Fruit fly (Drosophila melanogaster) whole organism, embryonic: ENCODE data around the gene pkaap.

ENCODE experiments used
- ATbp ChIP-seq: fragments of 200-800 bp; sonication (Bioruptor generic); optimal IDR thresholded peaks from 2 replicates; lab custom pipeline; 2017; ENCODE audit warnings: missing biosample characterization, mild to moderate bottlenecking, missing genetic modification characterization, missing genetic modification reagents
- Atf3 ChIP-seq: fragments of 200-800 bp; sonication (Bioruptor generic); optimal IDR thresholded peaks from 3 replicates; lab custom pipeline; 2016; ENCODE audit warnings: missing biosample characterization, missing genetic modification characterization
- Awh ChIP-seq: fragments of 200-800 bp; sonication (Bioruptor generic); IDR thresholded peaks from 2 replicates; pipeline ENCODE4, ENCODE4 v1.3.6; 2022; ENCODE audit warnings: missing biosample characterization, missing genetic modification characterization
- Bteb2 ChIP-seq: fragments of 200-800 bp; sonication (Bioruptor generic); optimal IDR thresholded peaks from 2 replicates; lab custom pipeline; 2016; ENCODE audit warnings: missing biosample characterization, missing genetic modification characterization
- CG1024 ChIP-seq: fragments of 200-800 bp; sonication (Bioruptor generic); IDR thresholded peaks from 2 replicates; pipeline ENCODE4 v1.3.6; 2022; ENCODE audit warnings: missing biosample characterization, missing genetic modification characterization
- CG11247 ChIP-seq: fragments of 200-800 bp; sonication (Bioruptor generic); IDR thresholded peaks from 2 replicates; pipeline ENCODE4 v1.3.6; 2022; ENCODE audit warnings: missing biosample characterization, missing genetic modification characterization
- CG11456 ChIP-seq: fragments of 200-800 bp; sonication (Bioruptor generic); IDR thresholded peaks from 3 replicates; pipeline ENCODE4 v1.3.6; 2022; ENCODE audit warnings: missing biosample characterization, missing genetic modification characterization
- CG12219 ChIP-seq: fragments of 200-800 bp; sonication (Bioruptor generic); optimal IDR thresholded peaks from 3 replicates; lab custom pipeline; 2018; ENCODE audit warnings: missing biosample characterization, mild to moderate bottlenecking, missing genetic modification characterization
- CG16815 ChIP-seq: fragments of 200-800 bp; sonication (Bioruptor generic); optimal IDR thresholded peaks from 3 replicates; lab custom pipeline; 2017; ENCODE audit warnings: missing biosample characterization, mild to moderate bottlenecking, missing genetic modification characterization
- CG17829 ChIP-seq: fragments of 200-800 bp; optimal IDR thresholded peaks from 2 replicates; lab custom pipeline; 2019; ENCODE audit warnings: missing biosample characterization, mild to moderate bottlenecking, missing genetic modification characterization, moderate library complexity
- CG18262 ChIP-seq: fragments of 200-800 bp; optimal IDR thresholded peaks from 3 replicates; lab custom pipeline; 2019; ENCODE audit warnings: missing biosample characterization, mild to moderate bottlenecking, missing genetic modification characterization, moderate library complexity
- CG18476 ChIP-seq: fragments of 200-800 bp; sonication (Bioruptor generic); optimal IDR thresholded peaks from 2 replicates; lab custom pipeline; 2016; ENCODE audit warnings: missing biosample characterization, mild to moderate bottlenecking, missing genetic modification characterization
- CG2120 ChIP-seq: fragments of 200-800 bp; sonication (Bioruptor generic); optimal IDR thresholded peaks from 3 replicates; lab custom pipeline; 2016; ENCODE audit warnings: missing biosample characterization, missing genetic modification characterization
- CG2889 ChIP-seq: fragments of 200-800 bp; sonication (Bioruptor generic); IDR thresholded peaks from 3 replicates; pipeline ENCODE4 v1.3.6; 2022; ENCODE audit warnings: missing biosample characterization, missing genetic modification characterization
- CG3065 ChIP-seq: fragments of 200-800 bp; sonication (Bioruptor generic); optimal IDR thresholded peaks from 2 replicates; lab custom pipeline; 2016; ENCODE audit warnings: missing biosample characterization, missing genetic modification characterization
- CG34376 ChIP-seq: fragments of 200-800 bp; sonication (Bioruptor generic); optimal IDR thresholded peaks from 2 replicates; lab custom pipeline; 2018; ENCODE audit warnings: missing biosample characterization, mild to moderate bottlenecking, missing genetic modification characterization
- CG3847 ChIP-seq: fragments of 200-800 bp; sonication (Bioruptor generic); IDR thresholded peaks from 2 replicates; pipeline ENCODE4 v1.3.6; 2022; ENCODE audit warnings: missing biosample characterization, missing genetic modification characterization
- CG4282 ChIP-seq: fragments of 200-800 bp; sonication (Bioruptor generic); optimal IDR thresholded peaks from 2 replicates; lab custom pipeline; 2016; ENCODE audit warnings: missing biosample characterization, missing genetic modification characterization
- CG6683 ChIP-seq: fragments of 200-800 bp; sonication (Bioruptor generic); optimal IDR thresholded peaks from 2 replicates; lab custom pipeline; 2017; ENCODE audit warnings: missing biosample characterization, mild to moderate bottlenecking, missing genetic modification characterization, missing genetic modification reagents
- CG6765 ChIP-seq: fragments of 200-800 bp; sonication (Bioruptor generic); optimal IDR thresholded peaks from 3 replicates; lab custom pipeline; 2017; ENCODE audit warnings: missing biosample characterization, mild to moderate bottlenecking, missing genetic modification characterization
- CG7357 ChIP-seq: fragments of 200-800 bp; sonication (Bioruptor generic); IDR thresholded peaks from 3 replicates; pipeline ENCODE4 v1.3.6; 2022; ENCODE audit warnings: missing biosample characterization, missing genetic modification characterization
- CG7839 ChIP-seq: fragments of 200-800 bp; sonication (Bioruptor generic); optimal IDR thresholded peaks from 3 replicates; lab custom pipeline; 2018; ENCODE audit warnings: missing biosample characterization, mild to moderate bottlenecking, missing genetic modification characterization, moderate library complexity
- CG8281 ChIP-seq: fragments of 200-800 bp; sonication (Bioruptor generic); optimal IDR thresholded peaks from 2 replicates; lab custom pipeline; 2018; ENCODE audit warnings: missing biosample characterization, mild to moderate bottlenecking, missing genetic modification characterization, moderate library complexity
- CG9437 ChIP-seq: fragments of 200-800 bp; sonication (Bioruptor generic); optimal IDR thresholded peaks from 2 replicates; lab custom pipeline; 2018; ENCODE audit warnings: missing biosample characterization, mild to moderate bottlenecking, missing genetic modification characterization
- Dip2 ChIP-seq: fragments of 200-800 bp; sonication (Bioruptor generic); IDR thresholded peaks from 2 replicates; pipeline ENCODE4 v1.3.6; 2022; ENCODE audit warnings: missing biosample characterization, missing genetic modification characterization
- Hr39 ChIP-seq: fragments of >200 bp; optimal IDR thresholded peaks from 2 replicates; lab custom pipeline; 2017
- Kr ChIP-seq: fragments of 200-800 bp; sonication (Bioruptor generic); optimal IDR thresholded peaks from 2 replicates; lab custom pipeline; 2017; ENCODE audit warnings: missing biosample characterization, mild to moderate bottlenecking, missing genetic modification characterization
- MESR4 ChIP-seq: fragments of 200-800 bp; sonication (Bioruptor generic); optimal IDR thresholded peaks from 2 replicates; lab custom pipeline; 2018; ENCODE audit warnings: missing biosample characterization, mild to moderate bottlenecking, missing genetic modification characterization, moderate library complexity
- Max ChIP-seq: fragments of 200-800 bp; sonication (Bioruptor generic); optimal IDR thresholded peaks from 2 replicates; lab custom pipeline; 2016; ENCODE audit warnings: missing biosample characterization, mild to moderate bottlenecking, missing genetic modification characterization
- Myb ChIP-seq: fragments of 200-800 bp; sonication (Bioruptor generic); optimal IDR thresholded peaks from 2 replicates; lab custom pipeline; 2016; ENCODE audit warnings: missing biosample characterization, missing genetic modification characterization
- Spps ChIP-seq: fragments of 200-800 bp; sonication (Bioruptor generic); optimal IDR thresholded peaks from 2 replicates; lab custom pipeline; 2018; ENCODE audit warnings: missing biosample characterization, mild to moderate bottlenecking, missing genetic modification characterization
- Sry-δ ChIP-seq: fragments of 200-800 bp; sonication (Bioruptor generic); optimal IDR thresholded peaks from 2 replicates; lab custom pipeline; 2016; ENCODE audit warnings: missing biosample characterization, missing genetic modification characterization
- TFAM ChIP-seq: fragments of 200-800 bp; sonication (Bioruptor generic); optimal IDR thresholded peaks from 2 replicates; lab custom pipeline; 2017; ENCODE audit warnings: missing biosample characterization, missing genetic modification characterization, inconsistent platforms
- al ChIP-seq: fragments of 200-800 bp; sonication (Bioruptor generic); IDR thresholded peaks from 2 replicates; pipeline ENCODE4 v1.3.6; 2022; ENCODE audit warnings: missing biosample characterization, missing genetic modification characterization
- bsh ChIP-seq, 2 experiments: fragments of 200-800 bp; sonication (Bioruptor generic); optimal IDR thresholded peaks; 2 replicates each; lab custom pipeline; 2017 to 2018; ENCODE audit warnings: mild to moderate bottlenecking in 2 of 2, missing biosample characterization in 2 of 2, missing genetic modification characterization in 2 of 2, moderate library complexity in 1 of 2
- fd96Cb ChIP-seq: fragments of 200-800 bp; sonication (Bioruptor generic); optimal IDR thresholded peaks from 2 replicates; lab custom pipeline; 2018; ENCODE audit warnings: missing biosample characterization, mild to moderate bottlenecking, missing genetic modification characterization, moderate library complexity
- fu2 ChIP-seq: fragments of 200-800 bp; sonication (Bioruptor generic); optimal IDR thresholded peaks from 2 replicates; lab custom pipeline; 2016; ENCODE audit warnings: missing biosample characterization, missing genetic modification characterization
- gcm2 ChIP-seq: fragments of 200-800 bp; sonication (Bioruptor generic); optimal IDR thresholded peaks from 2 replicates; lab custom pipeline; 2016; ENCODE audit warnings: missing biosample characterization, missing genetic modification characterization
- grn ChIP-seq: fragments of 200-800 bp; sonication (Bioruptor generic); optimal IDR thresholded peaks from 3 replicates; lab custom pipeline; 2017; ENCODE audit warnings: missing biosample characterization, missing genetic modification characterization
- hkb ChIP-seq, 2 experiments: fragments of 200-800 bp in 1 of 2; fragments of >200 bp in 1 of 2; sonication (Bioruptor generic) in 1 of 2; IDR thresholded peaks in 1 of 2; optimal IDR thresholded peaks in 1 of 2; 2 replicates each; pipeline versions ENCODE4 v1.3.6 to Lab custom; 2017 to 2022; ENCODE audit warnings: missing biosample characterization in 1 of 2, missing genetic modification characterization in 1 of 2
- nmo ChIP-seq: fragments of 200-800 bp; sonication (Bioruptor generic); optimal IDR thresholded peaks from 2 replicates; lab custom pipeline; 2018; ENCODE audit warnings: missing biosample characterization, mild to moderate bottlenecking, missing genetic modification characterization, moderate library complexity
- pho ChIP-seq: fragments of 200-800 bp; sonication (Bioruptor generic); optimal IDR thresholded peaks from 2 replicates; lab custom pipeline; 2016; ENCODE audit warnings: missing biosample characterization, missing genetic modification characterization
- rib ChIP-seq: fragments of 200-800 bp; sonication (Bioruptor generic); IDR thresholded peaks from 2 replicates; pipeline ENCODE4 v1.3.6; 2022; ENCODE audit warnings: missing biosample characterization, missing genetic modification characterization
- scrt ChIP-seq: fragments of 200-800 bp; sonication (Bioruptor generic); optimal IDR thresholded peaks from 2 replicates; lab custom pipeline; 2018; ENCODE audit warnings: missing biosample characterization, mild to moderate bottlenecking, missing genetic modification characterization, moderate library complexity
- sob ChIP-seq: fragments of 200-800 bp; sonication (Bioruptor generic); IDR thresholded peaks from 2 replicates; pipeline ENCODE4 v1.3.6; 2022; ENCODE audit warnings: missing biosample characterization, missing genetic modification characterization
- ttk ChIP-seq: fragments of 200-800 bp; sonication (Bioruptor generic); IDR thresholded peaks from 2 replicates; pipeline ENCODE4 v2.1.2; 2022; ENCODE audit warnings: missing biosample characterization, missing genetic modification characterization
- unc-4 ChIP-seq: fragments of 200-800 bp; sonication (Bioruptor generic); IDR thresholded peaks from 2 replicates; pipeline ENCODE4 v1.3.6; 2022; ENCODE audit warnings: missing biosample characterization, missing genetic modification characterization; ENCODE audit not compliant: partially characterized antibody
- vvl ChIP-seq: fragments of 200-800 bp; sonication (Bioruptor generic); IDR thresholded peaks from 2 replicates; pipeline ENCODE4 v1.3.6; 2022; ENCODE audit warnings: missing biosample characterization, missing genetic modification characterization
- wdn ChIP-seq: fragments of 200-800 bp; sonication (Bioruptor generic); IDR thresholded peaks from 2 replicates; pipeline ENCODE4 v1.3.6; 2022; ENCODE audit warnings: missing biosample characterization, missing genetic modification characterization

Gene pkaap

dm6 chr2L:16257227-16258071 is 30.6 kb upstream of the pkaap start, which contains the start of the genes PRL-1 and EndoGI:
PRL-1 (minus strand) TSS chr2L:16257606.
EndoGI (plus strand) TSS chr2L:16257688.
- TF ChIP-seq CG11456 (GFP tag; lab: Robert Waterston, UW) (no peak), CG17829 (tag; lab: Kevin White, UChicago) (peak; percentile 91), CG2120 (GFP tag; lab: Kevin White, UChicago) (peak; percentile 71), CG16815 (GFP tag; lab: Kevin White, UChicago) (peak; percentile 16), CG7839 (tag; lab: Kevin White, UChicago) (peak; percentile 85), Myb (peak; percentile 41), rib (GFP tag; lab: Robert Waterston, UW) (peak; percentile 45; the same call in 1 of the 2 replicates), TFAM (GFP tag; lab: Kevin White, UChicago) (no peak), nmo (peak; percentile 82), scrt (GFP tag; lab: Kevin White, UChicago) (peak; percentile 44), CG18476 (peak; percentile 45), CG3847 (GFP tag; lab: Robert Waterston, UW) (peak; percentile 76), MESR4 (GFP tag; lab: Kevin White, UChicago) (peak; percentile 94), bsh (GFP tag; optimal IDR thresholded peaks at IDR 0.05; lab: Kevin White, UChicago) (peak in 1 of 2 experiments; percentile 84), Bteb2 (GFP tag; lab: Kevin White, UChicago) (no peak), grn (GFP tag; lab: Kevin White, UChicago) (peak; percentile 83), CG7357 (no peak), Kr (GFP tag; lab: Kevin White, UChicago) (no peak), wdn (peak; percentile 71), Sry-δ (GFP tag; lab: Kevin White, UChicago) (peak; percentile 82), CG34376 (GFP tag; lab: Kevin White, UChicago) (no peak), CG6683 (GFP tag; lab: Kevin White, UChicago) (peak; percentile 67), Atf3 (no peak), Dip2 (GFP tag; lab: Robert Waterston, UW) (no peak), CG3065 (GFP tag; lab: Kevin White, UChicago) (peak; percentile 40), CG18262 (tag; lab: Kevin White, UChicago) (peak; percentile 84), CG8281 (no peak), sob (peak; percentile 74), gcm2 (no peak), CG4282 (GFP tag; lab: Kevin White, UChicago) (no peak), ttk (GFP tag; lab: Robert Waterston, UW) (peak; percentile 26; the same call in 1 of the 2 replicates), hkb (optimal IDR thresholded peaks at IDR 0.05; lab: Kevin White, UChicago) (no peak), hkb (GFP tag; IDR thresholded peaks at IDR 0.05; lab: Robert Waterston, UW) (peak; percentile 83), fd96Cb (tag; lab: Kevin White, UChicago) (peak; percentile 57), al (GFP tag; lab: Robert Waterston, UW) (peak; percentile 74; the same call in 1 of the 2 replicates), vvl (peak; percentile 88), ATbp (GFP tag; lab: Kevin White, UChicago) (peak; percentile 31), CG9437 (peak; percentile 56), CG12219 (GFP tag; lab: Kevin White, UChicago) (no peak), CG11247 (GFP tag; lab: Robert Waterston, UW) (no peak), CG1024 (GFP tag; lab: Robert Waterston, UW) (no peak), Max (GFP tag; lab: Kevin White, UChicago) (peak; percentile 68), Hr39 (lab: Kevin White, UChicago) (no peak), CG2889 (no peak; the same call in 2 of the 3 replicates), CG6765 (peak; percentile 59), Spps (tag; lab: Kevin White, UChicago) (peak; percentile 42), unc-4 (GFP tag; lab: Robert Waterston, UW) (peak; percentile 98), Awh (GFP tag; lab: Robert Waterston, UW) (peak; percentile 88), fu2 (GFP tag; lab: Kevin White, UChicago) (no peak), pho (GFP tag; lab: Kevin White, UChicago) (peak; percentile 48)
